Fruit fly (Drosophila melanogaster) whole organism: Measurements from ENCODE around the gene CG8003.

Experiments used
- CG8478 ChIP-seq: fragments of >200 bp; optimal IDR thresholded peaks from 2 replicates; lab custom pipeline; 2018; ENCODE audit warnings: inconsistent platforms
- Dll ChIP-seq: fragments of >200 bp; optimal IDR thresholded peaks from 2 replicates; lab custom pipeline; 2017
- EcR ChIP-seq, 2 experiments: fragments of >200 bp; optimal IDR thresholded peaks; 2 replicates each; lab custom pipeline; 2017; ENCODE audit warnings: missing biosample characterization in 2 of 2, missing genetic modification characterization in 2 of 2, missing genetic modification reagents in 2 of 2
- pan ChIP-seq: fragments of >200 bp; optimal IDR thresholded peaks from 2 replicates; lab custom pipeline; 2017
- psq ChIP-seq: fragments of >200 bp; optimal IDR thresholded peaks from 2 replicates; lab custom pipeline; 2017
- usp ChIP-seq: fragments of >200 bp; optimal IDR thresholded peaks from 2 replicates; lab custom pipeline; 2017; ENCODE audit warnings: missing biosample characterization, missing genetic modification characterization, mixed read lengths

CG8003 gene

DNA sequence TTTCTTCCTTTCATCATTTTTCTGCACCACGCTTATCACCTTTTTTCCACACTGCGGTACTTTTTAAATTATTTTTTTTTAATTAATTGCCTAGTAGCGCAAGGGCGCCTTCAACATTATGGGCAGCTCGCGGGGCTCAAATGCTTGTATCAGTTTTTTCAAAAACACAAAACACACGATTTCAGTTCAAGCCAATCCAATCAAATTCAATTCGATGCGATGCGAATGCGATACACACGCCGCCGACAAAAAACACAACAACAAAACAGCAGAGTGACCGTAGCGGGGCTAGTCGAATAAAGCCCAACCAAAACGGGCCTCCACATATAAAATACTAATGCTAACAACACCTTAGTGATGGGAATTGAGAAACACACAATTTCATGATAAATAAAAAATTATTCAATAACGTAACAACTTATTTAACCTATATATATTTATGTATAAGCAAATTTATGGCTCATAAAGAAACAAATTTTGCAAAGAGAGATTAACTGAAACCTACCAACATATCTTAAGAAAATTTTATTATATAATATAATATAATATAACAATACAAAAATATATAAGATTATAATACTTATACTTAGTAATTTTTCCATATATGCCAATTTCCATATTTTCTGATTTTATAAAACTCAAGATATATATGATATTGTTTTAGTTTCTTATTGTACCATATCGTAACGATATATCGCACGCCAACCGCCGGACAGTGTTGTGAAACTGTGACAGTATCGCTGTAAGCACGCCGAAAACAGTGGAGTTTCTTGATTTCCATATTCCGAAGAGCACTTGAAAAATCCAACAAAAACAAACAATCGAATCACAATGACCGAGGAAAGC, at the start of gene CG8003, which contains the start of gene CG32066:
TSS of gene CG8003 (plus strand) at position 732 of the 846 bp plus-strand sequence.
TSS of gene CG32066 (minus strand) at position 270 of the 846 bp plus-strand sequence.
- TF ChIP-seq pan (lab: Kevin White, UChicago) (no peak), EcR (GFP tag; optimal IDR thresholded peaks at IDR 0.05; lab: Kevin White, UChicago) (no peak), usp (GFP tag; lab: Kevin White, UChicago) (no peak), Dll (lab: Kevin White, UChicago) (no peak), psq (lab: Kevin White, UChicago) (no peak), CG8478 (lab: Kevin White, UChicago) (no peak)

DNA sequence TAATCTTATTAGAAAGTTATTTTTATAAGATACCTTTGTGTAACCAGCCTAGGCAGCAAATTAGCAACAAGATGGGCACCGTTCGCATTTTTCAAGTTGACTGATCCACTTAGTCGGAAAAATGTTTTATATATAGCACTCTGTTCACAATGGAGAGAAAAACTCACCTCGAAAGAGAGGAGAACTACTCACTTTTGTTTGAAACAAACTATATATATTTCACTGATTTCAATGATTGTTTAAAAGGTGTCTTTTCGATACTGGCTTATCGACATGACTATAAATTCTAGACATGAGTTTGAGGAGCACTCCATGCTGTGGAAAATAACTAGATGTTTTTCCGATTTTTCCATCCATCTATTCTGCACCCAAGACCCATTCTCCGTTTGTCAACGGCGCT, 37.8 kb upstream of the CG8003 start, which contains the start of gene CG42521:
TSS of gene CG42521 (minus strand) at position 101 of the 400 bp plus-strand sequence.
- TF ChIP-seq pan (lab: Kevin White, UChicago) (no peak), Dll (lab: Kevin White, UChicago) (no peak)

DNA sequence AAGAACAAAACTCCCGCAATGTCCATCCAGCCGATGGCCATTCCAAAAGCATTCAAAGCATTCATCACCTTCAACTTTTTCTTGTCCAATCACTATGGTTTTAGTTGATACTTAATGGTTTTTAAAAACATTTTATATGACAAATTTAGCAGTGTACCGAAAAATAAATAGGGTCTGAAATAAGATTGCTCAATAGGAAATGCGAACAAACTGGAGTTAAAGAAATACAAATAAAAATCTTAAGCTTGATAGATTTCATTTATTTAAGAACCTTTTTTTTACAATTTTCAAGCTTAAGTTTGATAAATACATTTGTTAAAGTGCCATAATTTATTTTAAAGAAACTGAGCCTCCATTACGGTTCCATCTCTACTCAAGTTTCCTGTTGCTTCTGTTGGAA, 35.8 kb upstream of the CG8003 start, which contains the start of gene CG43127:
TSS of gene CG43127 (minus strand) at position 101 of the 400 bp plus-strand sequence.
- TF ChIP-seq usp (GFP tag; lab: Kevin White, UChicago) (no peak), CG8478 (lab: Kevin White, UChicago) (no peak), Dll (lab: Kevin White, UChicago) (no peak), psq (lab: Kevin White, UChicago) (no peak), EcR (GFP tag; optimal IDR thresholded peaks at IDR 0.05; lab: Kevin White, UChicago) (no peak), pan (lab: Kevin White, UChicago) (no peak)

DNA sequence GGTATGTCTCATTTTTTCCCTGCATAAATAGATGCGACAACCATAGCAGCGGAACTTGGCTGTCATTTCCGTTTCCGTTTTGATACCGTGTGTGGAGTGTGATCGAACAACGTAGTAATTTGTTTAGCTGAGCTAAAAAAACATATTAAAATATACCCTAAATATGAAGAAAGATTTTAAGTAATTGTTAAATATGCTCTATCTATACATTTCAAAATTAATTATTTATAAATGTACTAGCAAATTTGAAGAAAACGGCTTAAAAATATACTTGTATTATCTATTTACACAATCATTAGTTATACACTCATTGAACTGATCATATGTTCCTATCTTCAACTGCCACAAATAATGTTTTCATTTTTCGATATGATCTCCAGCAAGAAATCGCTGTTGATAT, 35.1 kb upstream of the CG8003 start, which contains the start of gene CG34238:
TSS of gene CG34238 (plus strand) at position 301 of the 400 bp plus-strand sequence.
- no peak for TF ChIP-seq pan (lab: Kevin White, UChicago)
- TF ChIP-seq Dll (lab: Kevin White, UChicago) = no peak
- no peak for TF ChIP-seq CG8478 (lab: Kevin White, UChicago)
- no peak for TF ChIP-seq EcR (GFP tag; optimal IDR thresholded peaks at IDR 0.05; lab: Kevin White, UChicago)
- no peak for TF ChIP-seq psq (lab: Kevin White, UChicago)
- TF ChIP-seq usp (GFP tag; lab: Kevin White, UChicago) = no peak

DNA sequence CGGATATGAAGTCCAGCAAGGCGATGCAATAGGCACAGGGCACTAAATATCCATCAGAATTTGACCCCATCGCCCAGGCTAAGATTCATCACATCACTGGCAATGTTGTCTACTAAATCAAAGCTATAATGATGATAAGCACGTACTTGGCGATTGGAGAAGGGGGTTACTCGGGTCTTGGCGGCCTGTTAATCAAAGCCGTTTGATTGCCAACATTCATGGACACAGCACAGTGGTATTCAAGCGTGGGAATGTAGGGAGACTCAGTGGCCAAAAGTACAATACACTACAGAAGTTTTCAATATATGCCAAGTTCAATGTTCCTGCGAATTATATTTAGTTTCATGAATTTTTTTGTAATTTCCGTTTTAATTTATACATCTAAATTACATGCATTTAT, 32.9 kb upstream of the CG8003 start, which contains the start of gene CG14151:
TSS of gene CG14151 (minus strand) at position 101 of the 400 bp plus-strand sequence.
- TF ChIP-seq psq (lab: Kevin White, UChicago) = no peak
- TF ChIP-seq EcR (GFP tag; optimal IDR thresholded peaks at IDR 0.05; lab: Kevin White, UChicago) = no peak
- TF ChIP-seq Dll (lab: Kevin White, UChicago) = no peak

DNA sequence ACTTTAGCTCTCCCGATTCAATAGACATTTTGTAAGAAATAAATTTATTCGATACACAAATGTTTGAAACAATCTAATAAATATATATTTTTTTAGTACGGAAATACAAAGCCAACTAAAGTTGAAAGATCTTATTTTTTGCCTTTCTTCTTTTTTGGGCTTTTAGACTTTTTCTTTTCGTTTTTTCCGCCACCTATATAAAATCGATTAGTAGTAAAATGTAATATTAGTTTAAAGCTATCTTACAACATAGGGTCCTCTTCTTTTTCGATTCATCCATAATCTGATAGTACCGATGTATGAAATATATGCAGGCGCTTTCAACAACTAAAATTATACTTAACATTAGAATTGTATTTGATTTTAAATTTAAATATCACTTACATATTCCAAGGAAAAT, 31.3 kb upstream of the CG8003 start, which contains the start of gene CG42536:
TSS of gene CG42536 (minus strand) at position 101 of the 400 bp plus-strand sequence.
- TF ChIP-seq psq (lab: Kevin White, UChicago) = no peak
- no peak for TF ChIP-seq pan (lab: Kevin White, UChicago)
- TF ChIP-seq CG8478 (lab: Kevin White, UChicago) = no peak
- TF ChIP-seq Dll (lab: Kevin White, UChicago) = no peak
- TF ChIP-seq EcR (GFP tag; optimal IDR thresholded peaks at IDR 0.05; lab: Kevin White, UChicago) = no peak
- TF ChIP-seq usp (GFP tag; lab: Kevin White, UChicago) = no peak

DNA sequence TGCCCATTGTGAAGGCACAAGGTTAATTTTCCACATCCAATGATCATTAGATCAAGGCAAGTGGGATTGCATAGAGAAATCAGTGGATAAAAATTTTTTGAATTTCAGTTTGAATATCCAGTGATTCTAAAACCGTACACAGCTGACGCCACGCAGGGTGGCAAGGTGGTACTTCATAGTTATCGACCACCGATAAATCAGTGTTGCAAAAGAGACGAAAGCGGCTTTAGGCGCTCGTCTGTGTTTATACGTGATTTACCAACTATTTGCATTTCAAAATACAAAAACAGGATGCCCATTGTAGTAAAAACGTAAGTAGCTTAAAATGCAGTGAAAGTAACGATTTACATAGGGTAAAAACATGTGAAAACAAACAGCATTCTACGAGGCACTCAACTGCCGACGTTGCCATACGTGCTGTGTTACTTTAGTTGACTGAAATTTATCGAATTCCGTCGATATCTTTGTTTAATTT, 30.4 kb upstream of the CG8003 start, which contains the start of the genes CG42535, CG34001 and hay:
TSS of gene CG42535 (minus strand) at position 51 of the 475 bp plus-strand sequence.
TSS of gene CG34001 (plus strand) at position 195 of the 475 bp plus-strand sequence.
TSS of gene hay (plus strand) at position 195 of the 475 bp plus-strand sequence.
- no peak for TF ChIP-seq usp (GFP tag; lab: Kevin White, UChicago)
- no peak for TF ChIP-seq CG8478 (lab: Kevin White, UChicago)
- no peak for TF ChIP-seq psq (lab: Kevin White, UChicago)
- no peak for TF ChIP-seq Dll (lab: Kevin White, UChicago)
- TF ChIP-seq pan (lab: Kevin White, UChicago) = no peak

DNA sequence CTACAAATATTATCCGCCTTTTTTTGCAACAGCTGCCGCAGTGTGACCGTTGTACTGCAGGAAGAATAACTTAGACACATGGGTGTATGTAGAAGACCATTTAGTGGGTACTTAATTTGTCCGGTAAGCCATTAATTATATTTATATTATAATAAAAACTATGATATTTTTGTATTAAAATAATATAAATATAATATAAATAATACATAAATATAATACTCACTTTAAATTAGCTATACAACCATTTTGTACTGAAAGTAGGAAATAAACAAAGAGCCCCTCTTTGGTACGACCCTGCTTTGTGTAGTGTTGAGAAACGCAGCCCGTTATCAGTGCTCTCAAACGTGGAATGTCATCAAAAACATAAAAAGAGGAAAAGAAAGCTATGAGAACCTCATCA, 23.5 kb upstream of the CG8003 start, which contains the start of gene Cnep1r2:
TSS of gene Cnep1r2 (plus strand) at position 328 of the 400 bp plus-strand sequence.
- TF ChIP-seq psq (lab: Kevin White, UChicago) (no peak), Dll (lab: Kevin White, UChicago) (no peak), CG8478 (lab: Kevin White, UChicago) (no peak), EcR (GFP tag; optimal IDR thresholded peaks at IDR 0.05; lab: Kevin White, UChicago) (no peak)

DNA sequence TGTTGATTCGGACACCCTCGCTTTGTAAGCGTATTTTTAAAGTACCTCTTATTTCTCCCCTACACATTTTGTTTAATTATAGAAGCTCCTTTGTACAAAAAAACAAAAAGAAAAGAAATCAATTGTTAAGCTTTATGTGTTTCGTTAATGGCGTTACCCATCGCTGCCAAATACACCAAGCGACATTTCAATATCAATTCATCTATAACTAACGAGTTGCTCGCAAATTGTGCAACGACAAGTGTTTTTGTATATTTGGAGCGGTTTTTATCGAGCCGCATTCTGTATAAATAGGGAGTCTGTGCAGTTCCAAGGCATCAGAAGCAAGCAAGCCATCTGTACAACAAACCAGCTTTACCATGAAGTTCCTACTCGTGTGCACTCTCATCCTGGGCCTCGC, 21.8 kb upstream of the CG8003 start, which contains the start of gene CG18628:
TSS of gene CG18628 (plus strand) at position 301 of the 400 bp plus-strand sequence.
- TF ChIP-seq psq (lab: Kevin White, UChicago) (no peak), CG8478 (lab: Kevin White, UChicago) (no peak), pan (lab: Kevin White, UChicago) (no peak), EcR (GFP tag; optimal IDR thresholded peaks at IDR 0.05; lab: Kevin White, UChicago) (no peak)

DNA sequence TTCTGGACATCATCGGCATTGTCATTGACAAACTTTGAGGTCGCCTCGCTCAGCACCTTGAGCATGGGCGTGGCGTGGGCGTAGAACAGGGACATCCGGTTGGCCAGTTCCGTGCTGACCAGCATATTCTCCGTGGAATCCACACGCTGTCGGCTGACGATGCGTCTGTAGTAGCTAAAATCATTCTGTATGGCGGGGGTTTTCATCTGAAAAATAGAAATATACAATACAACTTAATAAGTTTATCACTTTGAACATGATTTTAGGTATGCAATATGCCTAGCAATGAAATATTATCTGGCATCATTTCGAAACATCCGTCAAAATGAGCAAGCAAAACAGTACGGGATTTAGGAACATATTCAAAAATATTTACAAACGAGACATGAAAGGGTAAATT, 19.7 kb upstream of the CG8003 start, which contains the start of gene CG14154:
TSS of gene CG14154 (plus strand) at position 301 of the 400 bp plus-strand sequence.
- no peak for TF ChIP-seq pan (lab: Kevin White, UChicago)
- TF ChIP-seq EcR (GFP tag; optimal IDR thresholded peaks at IDR 0.05; lab: Kevin White, UChicago) = no peak
- TF ChIP-seq psq (lab: Kevin White, UChicago) = no peak
- TF ChIP-seq usp (GFP tag; lab: Kevin White, UChicago) = no peak
- no peak for TF ChIP-seq CG8478 (lab: Kevin White, UChicago)
- no peak for TF ChIP-seq Dll (lab: Kevin White, UChicago)

DNA sequence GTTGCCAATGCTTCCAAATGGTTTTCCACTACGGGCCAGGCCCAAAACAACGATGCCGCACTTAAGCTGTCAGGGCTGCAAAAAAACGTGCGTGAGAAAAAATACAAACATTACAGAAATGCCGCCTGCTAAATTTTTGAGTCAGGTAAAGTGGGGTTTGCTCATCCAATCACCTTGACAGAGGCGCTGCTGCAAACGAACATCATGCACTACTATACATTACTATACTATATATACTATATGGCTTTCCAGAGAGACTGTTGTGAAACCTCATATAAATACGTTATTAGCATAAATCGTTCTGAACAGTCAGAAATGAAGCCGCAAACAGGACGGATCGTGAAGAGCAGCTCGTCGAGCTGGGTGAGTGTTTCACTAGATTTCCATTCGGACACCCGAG, 18.0 kb upstream of the CG8003 start, which contains the start of gene CG14153:
TSS of gene CG14153 (plus strand) at position 301 of the 400 bp plus-strand sequence.
- TF ChIP-seq psq (lab: Kevin White, UChicago) (no peak), usp (GFP tag; lab: Kevin White, UChicago) (no peak), pan (lab: Kevin White, UChicago) (no peak), Dll (lab: Kevin White, UChicago) (no peak), CG8478 (lab: Kevin White, UChicago) (no peak), EcR (GFP tag; optimal IDR thresholded peaks at IDR 0.05; lab: Kevin White, UChicago) (no peak)
